Comparison of ENCODE assay signal across 4 fruit fly cellular contexts in genomic region chr3R:16014573-16014972, dm6.
TF ChIP-seq lines count a peak whose summit lies in the region.

No protein-coding gene starts in this region.

- no peak for TF ChIP-seq CTCF in whole organism, embryonic (GFP tag; optimal IDR thresholded peaks at IDR 0.05; lab: Kevin White, UChicago)

TF ChIP-seq in whole organism, adult, 20 proteins besides CTCF, POLR2A, EP300 and RAD21:
- no peak for TF ChIP-seq Hr96 (GFP tag; optimal IDR thresholded peaks at IDR 0.05; lab: Kevin White, UChicago)
- TF ChIP-seq cic (GFP tag; optimal IDR thresholded peaks at IDR 0.05; lab: Kevin White, UChicago): peak; percentile 88
- TF ChIP-seq Mnt (GFP tag; optimal IDR thresholded peaks at IDR 0.05; lab: Kevin White, UChicago): peak; percentile 4

TF ChIP-seq in whole organism, embryonic, 481 proteins besides CTCF, POLR2A, EP300 and RAD21:
- no peak for TF ChIP-seq CG3163 (GFP tag; optimal IDR thresholded peaks at IDR 0.05; lab: Kevin White, UChicago)
- peak in 1 of 2 experiments; percentile 1 for TF ChIP-seq Hr78 (GFP tag; optimal IDR thresholded peaks at IDR 0.05; lab: Kevin White, UChicago)
- TF ChIP-seq Med (GFP tag; lab: Kevin White, UChicago): peak; percentile 2
- TF ChIP-seq GATAe (GFP tag; conservative IDR thresholded peaks at IDR 0.05; lab: Robert Waterston, UW): peak; percentile 86
- peak; percentile 90 for TF ChIP-seq cwo (GFP tag; optimal IDR thresholded peaks at IDR 0.05; lab: Kevin White, UChicago)
- no peak for TF ChIP-seq Rfx (GFP tag; IDR thresholded peaks at IDR 0.05; lab: Robert Waterston, UW)
- TF ChIP-seq gcm (GFP tag; optimal IDR thresholded peaks at IDR 0.05; lab: Kevin White, UChicago): peak; percentile 6
- TF ChIP-seq CG11723 (GFP tag; optimal IDR thresholded peaks at IDR 0.05; lab: Kevin White, UChicago): no peak
- peak; percentile 52 for TF ChIP-seq CG34376 (GFP tag; optimal IDR thresholded peaks at IDR 0.05; lab: Kevin White, UChicago)
- TF ChIP-seq Ptx1 (GFP tag; IDR thresholded peaks at IDR 0.05; lab: Robert Waterston, UW): no peak
- TF ChIP-seq CG8290 (GFP tag; optimal IDR thresholded peaks at IDR 0.05; lab: Kevin White, UChicago): no peak
- TF ChIP-seq CG8290 (tag; optimal IDR thresholded peaks at IDR 0.05; lab: Kevin White, UChicago): no peak
- 0 out of 3 replicates have a peak, but pooled peaks have one; percentile 19 for TF ChIP-seq CG7357 (GFP tag; IDR thresholded peaks at IDR 0.05; lab: Robert Waterston, UW)
- TF ChIP-seq hth (optimal IDR thresholded peaks at IDR 0.05; lab: Kevin White, UChicago): no peak
- peak; percentile 60 for TF ChIP-seq mirr (GFP tag; optimal IDR thresholded peaks at IDR 0.05; lab: Kevin White, UChicago)
- TF ChIP-seq grn (GFP tag; optimal IDR thresholded peaks at IDR 0.05; lab: Kevin White, UChicago): peak; percentile 77
- no peak for TF ChIP-seq CG4730 (GFP tag; IDR thresholded peaks at IDR 0.05; lab: Robert Waterston, UW)
- no peak for TF ChIP-seq Lim3 (GFP tag; IDR thresholded peaks at IDR 0.05; lab: Robert Waterston, UW)
- peak; percentile 83 for TF ChIP-seq Hey (tag; optimal IDR thresholded peaks at IDR 0.05; lab: Kevin White, UChicago)

TF ChIP-seq in whole organism, prepupa, 60 proteins besides CTCF, POLR2A, EP300 and RAD21:
- TF ChIP-seq eg (GFP tag; IDR thresholded peaks at IDR 0.05; lab: Robert Waterston, UW) (no peak), salr (GFP tag; optimal IDR thresholded peaks at IDR 0.05; lab: Kevin White, UChicago) (no peak), CG1621 (tag; optimal IDR thresholded peaks at IDR 0.05; lab: Kevin White, UChicago) (no peak), fkh (GFP tag; optimal IDR thresholded peaks at IDR 0.05; lab: Kevin White, UChicago) (peak; percentile 29), vri (GFP tag; optimal IDR thresholded peaks at IDR 0.05; lab: Kevin White, UChicago) (peak; percentile 0), Sox15 (GFP tag; optimal IDR thresholded peaks at IDR 0.05; lab: Kevin White, UChicago) (no peak)

TF ChIP-seq in whole organism, wandering third instar larva, 38 proteins besides CTCF, POLR2A, EP300 and RAD21:
- no peak for TF ChIP-seq OdsH (GFP tag; optimal IDR thresholded peaks at IDR 0.05; lab: Kevin White, UChicago)
- peak; percentile 18 for TF ChIP-seq h (GFP tag; optimal IDR thresholded peaks at IDR 0.05; lab: Kevin White, UChicago)
- TF ChIP-seq GATAd (GFP tag; optimal IDR thresholded peaks at IDR 0.05; lab: Kevin White, UChicago): no peak
